Fruit fly (Drosophila melanogaster) whole organism, embryonic: ENCODE data around the gene sals.

Experiments used
- B-H2 ChIP-seq: fragments of 200-800 bp; sonication (Bioruptor generic); optimal IDR thresholded peaks from 2 replicates; lab custom pipeline; 2018; ENCODE audit warnings: missing biosample characterization, mild to moderate bottlenecking, missing genetic modification characterization
- Bteb2 ChIP-seq: fragments of 200-800 bp; sonication (Bioruptor generic); optimal IDR thresholded peaks from 2 replicates; lab custom pipeline; 2016; ENCODE audit warnings: missing biosample characterization, missing genetic modification characterization
- CG10979 ChIP-seq: fragments of 200-800 bp; sonication (Bioruptor generic); optimal IDR thresholded peaks from 2 replicates; lab custom pipeline; 2018; ENCODE audit warnings: missing biosample characterization, mild to moderate bottlenecking, missing genetic modification characterization, moderate library complexity
- CG11247 ChIP-seq: fragments of 200-800 bp; sonication (Bioruptor generic); IDR thresholded peaks from 2 replicates; pipeline ENCODE4 v1.3.6; 2022; ENCODE audit warnings: missing biosample characterization, missing genetic modification characterization
- CG14441 ChIP-seq: fragments of 200-800 bp; sonication (Bioruptor generic); IDR thresholded peaks from 2 replicates; pipeline ENCODE4 v1.3.6; 2022; ENCODE audit warnings: missing biosample characterization, missing genetic modification characterization
- CG16813 ChIP-seq: fragments of 200-800 bp; sonication (Bioruptor generic); IDR thresholded peaks from 3 replicates; pipeline ENCODE4 v1.3.6; 2022; ENCODE audit warnings: missing biosample characterization, missing genetic modification characterization; ENCODE audit not compliant: partially characterized antibody
- CG17802 ChIP-seq: fragments of 200-800 bp; sonication (Bioruptor generic); optimal IDR thresholded peaks from 2 replicates; lab custom pipeline; 2018; ENCODE audit warnings: missing biosample characterization, mild to moderate bottlenecking, missing genetic modification characterization, moderate library complexity
- CG18599 ChIP-seq: fragments of 200-800 bp; sonication (Bioruptor generic); optimal IDR thresholded peaks from 3 replicates; lab custom pipeline; 2017; ENCODE audit warnings: missing biosample characterization, missing genetic modification characterization, mild to moderate bottlenecking, moderate library complexity, missing genetic modification reagents
- CG18619 ChIP-seq: fragments of 200-800 bp; sonication (Bioruptor generic); optimal IDR thresholded peaks from 3 replicates; lab custom pipeline; 2017; ENCODE audit warnings: missing biosample characterization, mild to moderate bottlenecking, missing genetic modification characterization
- CG2199 ChIP-seq: fragments of 200-800 bp; sonication (Bioruptor generic); IDR thresholded peaks from 3 replicates; pipeline ENCODE4 v1.3.6; 2022; ENCODE audit warnings: missing biosample characterization, missing genetic modification characterization
- CG3726 ChIP-seq: fragments of 200-800 bp; sonication (Bioruptor generic); IDR thresholded peaks from 3 replicates; pipeline ENCODE4, ENCODE4 v1.3.6; 2022; ENCODE audit warnings: missing biosample characterization, missing genetic modification characterization
- CG3838 ChIP-seq: fragments of 200-800 bp; sonication (Bioruptor generic); optimal IDR thresholded peaks from 3 replicates; lab custom pipeline; 2016; ENCODE audit warnings: missing biosample characterization, missing genetic modification characterization
- CG42726 ChIP-seq: fragments of 200-800 bp; sonication (Bioruptor generic); IDR thresholded peaks from 2 replicates; pipeline ENCODE4 v1.3.6; 2022; ENCODE audit warnings: missing biosample characterization, missing genetic modification characterization; ENCODE audit not compliant: partially characterized antibody
- CG4328 ChIP-seq: fragments of 200-800 bp; sonication (Bioruptor generic); optimal IDR thresholded peaks from 3 replicates; lab custom pipeline; 2017; ENCODE audit warnings: missing biosample characterization, missing genetic modification reagents, missing genetic modification characterization
- CG4617 ChIP-seq: fragments of 200-800 bp; sonication (Bioruptor generic); optimal IDR thresholded peaks from 3 replicates; lab custom pipeline; 2016; ENCODE audit warnings: missing biosample characterization, missing genetic modification characterization, borderline replicate concordance
- CG4820 ChIP-seq: fragments of 200-800 bp; sonication (Bioruptor generic); optimal IDR thresholded peaks from 3 replicates; lab custom pipeline; 2016; ENCODE audit warnings: missing biosample characterization, missing genetic modification characterization
- CG6175 ChIP-seq: fragments of 200-800 bp; sonication (Bioruptor generic); IDR thresholded peaks from 3 replicates; pipeline ENCODE4 v1.3.6; 2022; ENCODE audit warnings: missing biosample characterization, missing genetic modification characterization
- CG6654 ChIP-seq: fragments of 200-800 bp; sonication (Bioruptor generic); optimal IDR thresholded peaks from 2 replicates; lab custom pipeline; 2017; ENCODE audit warnings: missing biosample characterization, mild to moderate bottlenecking, missing genetic modification characterization
- CG7745 ChIP-seq: fragments of 200-800 bp; sonication (Bioruptor generic); optimal IDR thresholded peaks from 2 replicates; lab custom pipeline; 2018; ENCODE audit warnings: missing biosample characterization, mild to moderate bottlenecking, missing genetic modification characterization, moderate library complexity
- CG8089 ChIP-seq: fragments of 200-800 bp; sonication (Bioruptor generic); optimal IDR thresholded peaks from 3 replicates; lab custom pipeline; 2016; ENCODE audit warnings: missing biosample characterization, missing genetic modification characterization
- CG8359 ChIP-seq: fragments of 200-800 bp; sonication (Bioruptor generic); optimal IDR thresholded peaks from 2 replicates; lab custom pipeline; 2017; ENCODE audit warnings: missing biosample characterization, mild to moderate bottlenecking, missing genetic modification characterization, borderline replicate concordance
- CG9437 ChIP-seq: fragments of 200-800 bp; sonication (Bioruptor generic); optimal IDR thresholded peaks from 2 replicates; lab custom pipeline; 2018; ENCODE audit warnings: missing biosample characterization, mild to moderate bottlenecking, missing genetic modification characterization
- CG9817 ChIP-seq: fragments of 200-800 bp; sonication (Bioruptor generic); optimal IDR thresholded peaks from 2 replicates; lab custom pipeline; 2018; ENCODE audit warnings: missing biosample characterization, mild to moderate bottlenecking, missing genetic modification characterization, moderate library complexity
- Doc2 ChIP-seq: fragments of 200-800 bp; sonication (Bioruptor generic); IDR thresholded peaks from 2 replicates; pipeline ENCODE4 v1.3.6; 2022; ENCODE audit warnings: missing biosample characterization, missing genetic modification characterization
- Dp ChIP-seq: fragments of 200-800 bp; sonication (Bioruptor generic); optimal IDR thresholded peaks from 2 replicates; lab custom pipeline; 2018; ENCODE audit warnings: missing biosample characterization, mild to moderate bottlenecking, missing genetic modification characterization, moderate library complexity
- H15 ChIP-seq: fragments of 200-800 bp; sonication (Bioruptor generic); IDR thresholded peaks from 3 replicates; pipeline ENCODE4 v1.3.6; 2022; ENCODE audit warnings: missing biosample characterization, missing genetic modification characterization
- HHEX ChIP-seq: fragments of 200-800 bp; sonication (Bioruptor generic); optimal IDR thresholded peaks from 3 replicates; lab custom pipeline; 2017; ENCODE audit warnings: missing biosample characterization, mild to moderate bottlenecking, missing genetic modification characterization, missing genetic modification reagents
- NfI ChIP-seq: fragments of 200-800 bp; sonication (Bioruptor generic); optimal IDR thresholded peaks from 3 replicates; lab custom pipeline; 2018; ENCODE audit warnings: missing biosample characterization, mild to moderate bottlenecking, missing genetic modification characterization, moderate library complexity
- PHDP ChIP-seq: fragments of 200-800 bp; sonication (Bioruptor generic); optimal IDR thresholded peaks from 3 replicates; lab custom pipeline; 2018; ENCODE audit warnings: missing biosample characterization, mild to moderate bottlenecking, missing genetic modification characterization, moderate library complexity
- Usf ChIP-seq: fragments of 200-800 bp; sonication (Bioruptor generic); optimal IDR thresholded peaks from 2 replicates; lab custom pipeline; 2017; ENCODE audit warnings: missing genotype, missing biosample characterization, missing genetic modification characterization
- ara ChIP-seq: fragments of 200-800 bp; sonication (Bioruptor generic); IDR thresholded peaks from 2 replicates; pipeline ENCODE4 v1.3.6; 2022; ENCODE audit warnings: missing biosample characterization, missing genetic modification characterization
- btn ChIP-seq: fragments of 200-800 bp; sonication (Bioruptor generic); optimal IDR thresholded peaks from 2 replicates; lab custom pipeline; 2016; ENCODE audit warnings: missing biosample characterization, missing genetic modification characterization
- caup ChIP-seq: fragments of 200-800 bp; sonication (Bioruptor generic); optimal IDR thresholded peaks from 3 replicates; lab custom pipeline; 2017; ENCODE audit warnings: missing biosample characterization, mild to moderate bottlenecking, missing genetic modification characterization, moderate library complexity; ENCODE audit not compliant: severe bottlenecking
- chinmo ChIP-seq: fragments of 200-800 bp; sonication (Bioruptor generic); IDR thresholded peaks from 4 replicates; pipeline ENCODE4 v1.3.6; 2022; ENCODE audit warnings: missing biosample characterization, missing genetic modification characterization; ENCODE audit not compliant: partially characterized antibody
- croc ChIP-seq: fragments of 200-800 bp; sonication (Bioruptor generic); conservative IDR thresholded peaks from 3 replicates; pipeline ENCODE4 v1.3.6; 2022; ENCODE audit warnings: missing biosample characterization, missing genetic modification characterization
- crp ChIP-seq, 2 experiments: fragments of 200-800 bp; sonication (Bioruptor generic); optimal IDR thresholded peaks; 2 replicates in 1 of 2; 3 replicates in 1 of 2; lab custom pipeline; 2017; ENCODE audit warnings: missing biosample characterization in 2 of 2, missing genetic modification characterization in 2 of 2, mild to moderate bottlenecking in 1 of 2, moderate library complexity in 1 of 2
- da ChIP-seq: fragments of 200-800 bp; sonication (Bioruptor generic); optimal IDR thresholded peaks from 2 replicates; lab custom pipeline; 2016; ENCODE audit warnings: missing biosample characterization, missing genetic modification characterization
- esg ChIP-seq: fragments of 200-800 bp; sonication (Bioruptor generic); conservative IDR thresholded peaks from 2 replicates; pipeline ENCODE4 v1.3.6; 2022; ENCODE audit warnings: missing biosample characterization, missing genetic modification characterization
- fd102C ChIP-seq: fragments of 200-800 bp; sonication (Bioruptor generic); optimal IDR thresholded peaks from 2 replicates; lab custom pipeline; 2018; ENCODE audit warnings: missing biosample characterization, mild to moderate bottlenecking, missing genetic modification characterization, moderate library complexity
- gce ChIP-seq: fragments of 200-800 bp; sonication (Bioruptor generic); IDR thresholded peaks from 3 replicates; pipeline ENCODE4 v1.3.6; 2022; ENCODE audit warnings: missing biosample characterization, missing genetic modification characterization
- grau ChIP-seq: fragments of 200-800 bp; optimal IDR thresholded peaks from 3 replicates; lab custom pipeline; 2019; ENCODE audit warnings: missing biosample characterization, mild to moderate bottlenecking, missing genetic modification characterization, moderate library complexity
- grn ChIP-seq: fragments of 200-800 bp; sonication (Bioruptor generic); optimal IDR thresholded peaks from 3 replicates; lab custom pipeline; 2017; ENCODE audit warnings: missing biosample characterization, missing genetic modification characterization
- inv ChIP-seq: fragments of 200-800 bp; sonication (Bioruptor generic); IDR thresholded peaks from 2 replicates; pipeline ENCODE4 v1.3.6; 2022; ENCODE audit warnings: missing biosample characterization, missing genetic modification characterization; ENCODE audit not compliant: partially characterized antibody
- klu ChIP-seq: fragments of 200-800 bp; sonication (Bioruptor generic); IDR thresholded peaks from 2 replicates; pipeline ENCODE4 v1.3.6; 2022; ENCODE audit warnings: missing biosample characterization, missing genetic modification characterization
- row ChIP-seq: fragments of 200-800 bp; sonication (Bioruptor generic); IDR thresholded peaks from 3 replicates; pipeline ENCODE4 v1.3.6; 2022; ENCODE audit warnings: missing biosample characterization, missing genetic modification characterization
- sim ChIP-seq: fragments of 200-800 bp; sonication (Bioruptor generic); IDR thresholded peaks from 2 replicates; pipeline ENCODE4 v1.3.6; 2022; ENCODE audit warnings: missing biosample characterization, missing genetic modification characterization
- slou ChIP-seq: fragments of 200-800 bp; sonication (Bioruptor generic); optimal IDR thresholded peaks from 3 replicates; lab custom pipeline; 2016; ENCODE audit warnings: missing biosample characterization, missing genetic modification characterization
- toy ChIP-seq: fragments of 200-800 bp; sonication (Bioruptor generic); IDR thresholded peaks from 2 replicates; pipeline ENCODE4 v1.3.6; 2022; ENCODE audit warnings: missing biosample characterization, missing genetic modification characterization
- vnd ChIP-seq: fragments of 200-800 bp; sonication (Bioruptor generic); IDR thresholded peaks from 3 replicates; pipeline ENCODE4 v1.3.6; 2022; ENCODE audit warnings: missing biosample characterization, missing genetic modification characterization; ENCODE audit not compliant: partially characterized antibody
- wdn ChIP-seq: fragments of 200-800 bp; sonication (Bioruptor generic); IDR thresholded peaks from 2 replicates; pipeline ENCODE4 v1.3.6; 2022; ENCODE audit warnings: missing biosample characterization, missing genetic modification characterization
- zfh1 ChIP-seq: fragments of 200-800 bp; sonication (Bioruptor generic); IDR thresholded peaks from 3 replicates; pipeline ENCODE4 v1.3.6; 2022; ENCODE audit warnings: missing biosample characterization, missing genetic modification characterization

Gene sals

dm6 chr3R:11437528-11437927, 14.1 kb downstream of the sals start, which contains the start of gene CG17230 (continued):
- TF ChIP-seq CG2199 (GFP tag; lab: Robert Waterston, UW): no peak
- peak; percentile 73 for TF ChIP-seq vnd (GFP tag; lab: Robert Waterston, UW)
- peak; percentile 51 for TF ChIP-seq CG42726 (GFP tag; lab: Robert Waterston, UW)
- peak; percentile 22 for TF ChIP-seq Dp (GFP tag; lab: Kevin White, UChicago)
- TF ChIP-seq da (GFP tag; lab: Kevin White, UChicago): no peak
- no peak for TF ChIP-seq HHEX
- no peak for TF ChIP-seq CG8359 (GFP tag; lab: Kevin White, UChicago)
- TF ChIP-seq crp (GFP tag; optimal IDR thresholded peaks at IDR 0.05; lab: Kevin White, UChicago): no peak
- no peak for TF ChIP-seq CG6654 (GFP tag; lab: Kevin White, UChicago)
- TF ChIP-seq fd102C (GFP tag; lab: Kevin White, UChicago): no peak
- TF ChIP-seq grn (GFP tag; lab: Kevin White, UChicago): no peak
- no peak for TF ChIP-seq CG9437 (GFP tag; lab: Kevin White, UChicago)
- no peak for TF ChIP-seq CG6175 (GFP tag; lab: Robert Waterston, UW)
- no peak for TF ChIP-seq gce
- TF ChIP-seq klu (GFP tag; lab: Robert Waterston, UW): no peak
- no peak for TF ChIP-seq esg
- TF ChIP-seq caup: no peak
- TF ChIP-seq CG8089 (GFP tag; lab: Kevin White, UChicago): no peak
- TF ChIP-seq CG14441 (GFP tag; lab: Robert Waterston, UW): no peak
- no peak for TF ChIP-seq Usf
- peak; percentile 60; the same call in 1 of the 4 replicates for TF ChIP-seq chinmo (GFP tag; lab: Robert Waterston, UW)
- no peak for TF ChIP-seq CG9817 (tag; lab: Kevin White, UChicago)
- no peak for TF ChIP-seq row (GFP tag; lab: Robert Waterston, UW)
- no peak for TF ChIP-seq NfI (GFP tag; lab: Kevin White, UChicago)
- TF ChIP-seq CG3726: no peak
- TF ChIP-seq CG17802 (tag; lab: Kevin White, UChicago): no peak
- TF ChIP-seq grau (tag; lab: Kevin White, UChicago): peak; percentile 14
- TF ChIP-seq toy (GFP tag; lab: Robert Waterston, UW): no peak
- no peak for TF ChIP-seq CG18619 (GFP tag; lab: Kevin White, UChicago)
- TF ChIP-seq CG11247 (GFP tag; lab: Robert Waterston, UW): no peak
- TF ChIP-seq B-H2 (GFP tag; lab: Kevin White, UChicago): no peak
- TF ChIP-seq PHDP (tag; lab: Kevin White, UChicago): no peak
- no peak for TF ChIP-seq zfh1 (GFP tag; lab: Robert Waterston, UW)
- TF ChIP-seq croc: no peak
- peak; percentile 60 for TF ChIP-seq CG4617 (GFP tag; lab: Kevin White, UChicago)
- no peak for TF ChIP-seq CG4328 (GFP tag; lab: Kevin White, UChicago)
- TF ChIP-seq CG18599 (GFP tag; lab: Kevin White, UChicago): no peak
- peak; percentile 72 for TF ChIP-seq CG3838 (GFP tag; lab: Kevin White, UChicago)
- TF ChIP-seq wdn (GFP tag; lab: Robert Waterston, UW): no peak
- peak; percentile 76 for TF ChIP-seq inv
- no peak for TF ChIP-seq CG7745 (tag; lab: Kevin White, UChicago)
- TF ChIP-seq H15 (GFP tag; lab: Robert Waterston, UW): no peak
- no peak for TF ChIP-seq ara
- TF ChIP-seq CG4820 (GFP tag; lab: Kevin White, UChicago): no peak
- no peak for TF ChIP-seq CG10979 (tag; lab: Kevin White, UChicago)
- TF ChIP-seq btn (GFP tag; lab: Kevin White, UChicago): no peak
- TF ChIP-seq CG16813 (GFP tag; lab: Robert Waterston, UW): peak; percentile 88
- no peak for TF ChIP-seq Bteb2 (GFP tag; lab: Kevin White, UChicago)
- no peak for TF ChIP-seq sim (GFP tag; lab: Robert Waterston, UW)
- TF ChIP-seq Doc2 (GFP tag; lab: Robert Waterston, UW): no peak
- TF ChIP-seq slou: no peak
